Fruit fly (Drosophila melanogaster) whole organism, embryonic: ENCODE measurements around the gene CG7011.

Experiments used
- BEAF-32 ChIP-seq: fragments of 200-800 bp; sonication (Bioruptor generic); optimal IDR thresholded peaks from 3 replicates; lab custom pipeline; 2017; ENCODE audit warnings: missing biosample characterization, missing genetic modification characterization, mild to moderate bottlenecking, moderate library complexity, missing genetic modification reagents
- Bgb ChIP-seq: fragments of 200-800 bp; sonication (Bioruptor generic); IDR thresholded peaks from 2 replicates; pipeline ENCODE4 v1.3.6; 2022; ENCODE audit warnings: missing biosample characterization, missing genetic modification characterization; ENCODE audit not compliant: partially characterized antibody
- Blimp-1 ChIP-seq: fragments of 200-800 bp; sonication (Bioruptor generic); optimal IDR thresholded peaks from 3 replicates; lab custom pipeline; 2018; ENCODE audit warnings: missing biosample characterization, missing genetic modification characterization, mild to moderate bottlenecking, moderate library complexity, missing genetic modification reagents
- Bteb2 ChIP-seq: fragments of 200-800 bp; sonication (Bioruptor generic); optimal IDR thresholded peaks from 2 replicates; lab custom pipeline; 2016; ENCODE audit warnings: missing biosample characterization, missing genetic modification characterization
- CG10267 ChIP-seq: fragments of 200-800 bp; sonication (Bioruptor generic); optimal IDR thresholded peaks from 2 replicates; lab custom pipeline; 2018; ENCODE audit warnings: missing biosample characterization, mild to moderate bottlenecking, missing genetic modification characterization, moderate library complexity
- CG10543 ChIP-seq: fragments of 200-800 bp; sonication (Bioruptor generic); optimal IDR thresholded peaks from 3 replicates; lab custom pipeline; 2017; ENCODE audit warnings: missing biosample characterization, mild to moderate bottlenecking, missing genetic modification characterization, moderate library complexity
- CG10979 ChIP-seq: fragments of 200-800 bp; sonication (Bioruptor generic); optimal IDR thresholded peaks from 2 replicates; lab custom pipeline; 2018; ENCODE audit warnings: missing biosample characterization, mild to moderate bottlenecking, missing genetic modification characterization, moderate library complexity
- CG11723 ChIP-seq: fragments of 200-800 bp; sonication (Bioruptor generic); optimal IDR thresholded peaks from 2 replicates; lab custom pipeline; 2017; ENCODE audit warnings: missing biosample characterization, mild to moderate bottlenecking, missing genetic modification characterization
- CG12391 ChIP-seq: fragments of 200-800 bp; sonication (Bioruptor generic); optimal IDR thresholded peaks from 3 replicates; lab custom pipeline; 2018; ENCODE audit warnings: missing biosample characterization, mild to moderate bottlenecking, missing genetic modification characterization, moderate library complexity
- CG14667 ChIP-seq: fragments of 200-800 bp; sonication (Bioruptor generic); IDR thresholded peaks from 2 replicates; pipeline ENCODE4 v1.3.6; 2022; ENCODE audit warnings: missing biosample characterization, missing genetic modification characterization
- CG15696 ChIP-seq: fragments of 200-800 bp; sonication (Bioruptor generic); optimal IDR thresholded peaks from 2 replicates; lab custom pipeline; 2019; ENCODE audit warnings: missing biosample characterization, mild to moderate bottlenecking, missing genetic modification characterization, moderate library complexity
- CG1602 ChIP-seq: fragments of 200-800 bp; sonication (Bioruptor generic); optimal IDR thresholded peaks from 3 replicates; lab custom pipeline; 2016; ENCODE audit warnings: missing biosample characterization, missing genetic modification characterization
- CG16863 ChIP-seq: fragments of 200-800 bp; sonication (Bioruptor generic); optimal IDR thresholded peaks from 3 replicates; lab custom pipeline; 2016; ENCODE audit warnings: missing biosample characterization, missing genetic modification characterization
- CG1792 ChIP-seq: fragments of 200-800 bp; sonication (Bioruptor generic); optimal IDR thresholded peaks from 2 replicates; lab custom pipeline; 2016; ENCODE audit warnings: missing biosample characterization, missing genetic modification characterization
- CG18262 ChIP-seq: fragments of 200-800 bp; optimal IDR thresholded peaks from 3 replicates; lab custom pipeline; 2019; ENCODE audit warnings: missing biosample characterization, mild to moderate bottlenecking, missing genetic modification characterization, moderate library complexity
- CG2199 ChIP-seq: fragments of 200-800 bp; sonication (Bioruptor generic); IDR thresholded peaks from 3 replicates; pipeline ENCODE4 v1.3.6; 2022; ENCODE audit warnings: missing biosample characterization, missing genetic modification characterization
- CG2712 ChIP-seq: fragments of 200-800 bp; optimal IDR thresholded peaks from 3 replicates; lab custom pipeline; 2019; ENCODE audit warnings: missing biosample characterization, mild to moderate bottlenecking, missing genetic modification characterization, moderate library complexity
- CG31441 ChIP-seq: fragments of 200-800 bp; sonication (Bioruptor generic); IDR thresholded peaks from 2 replicates; pipeline ENCODE4 v1.3.6; 2022; ENCODE audit warnings: missing biosample characterization, missing genetic modification characterization
- CG3847 ChIP-seq: fragments of 200-800 bp; sonication (Bioruptor generic); IDR thresholded peaks from 2 replicates; pipeline ENCODE4 v1.3.6; 2022; ENCODE audit warnings: missing biosample characterization, missing genetic modification characterization
- CG5180 ChIP-seq: fragments of 200-800 bp; sonication (Bioruptor generic); optimal IDR thresholded peaks from 3 replicates; lab custom pipeline; 2017; ENCODE audit warnings: missing biosample characterization, missing genetic modification characterization, mild to moderate bottlenecking, moderate library complexity, missing genetic modification reagents
- CG7987 ChIP-seq: fragments of 200-800 bp; sonication (Bioruptor generic); optimal IDR thresholded peaks from 2 replicates; lab custom pipeline; 2018; ENCODE audit warnings: missing biosample characterization, mild to moderate bottlenecking, missing genetic modification characterization, moderate library complexity
- CG8281 ChIP-seq: fragments of 200-800 bp; sonication (Bioruptor generic); optimal IDR thresholded peaks from 2 replicates; lab custom pipeline; 2018; ENCODE audit warnings: missing biosample characterization, mild to moderate bottlenecking, missing genetic modification characterization, moderate library complexity
- CG9727 ChIP-seq: fragments of 200-800 bp; sonication (Bioruptor generic); optimal IDR thresholded peaks from 3 replicates; lab custom pipeline; 2017; ENCODE audit warnings: missing biosample characterization, mild to moderate bottlenecking, missing genetic modification characterization
- D19A ChIP-seq: fragments of 200-800 bp; optimal IDR thresholded peaks from 3 replicates; lab custom pipeline; 2019; ENCODE audit warnings: missing biosample characterization, mild to moderate bottlenecking, missing genetic modification characterization, moderate library complexity
- Dll ChIP-seq: fragments of 200-800 bp; sonication (Bioruptor generic); IDR thresholded peaks from 4 replicates; pipeline ENCODE4 v1.3.6; 2022; ENCODE audit warnings: missing biosample characterization, missing genetic modification characterization; ENCODE audit not compliant: partially characterized antibody
- Hand ChIP-seq: fragments of 200-800 bp; sonication (Bioruptor generic); optimal IDR thresholded peaks from 2 replicates; lab custom pipeline; 2017; ENCODE audit warnings: mild to moderate bottlenecking, missing biosample characterization, missing genetic modification reagents, missing genetic modification characterization
- Hey ChIP-seq: fragments of 200-800 bp; sonication (Bioruptor generic); optimal IDR thresholded peaks from 3 replicates; lab custom pipeline; 2018; ENCODE audit warnings: missing biosample characterization, mild to moderate bottlenecking, missing genetic modification characterization
- Sox102F ChIP-seq: fragments of 200-800 bp; sonication (Bioruptor generic); optimal IDR thresholded peaks from 2 replicates; lab custom pipeline; 2018; ENCODE audit warnings: missing biosample characterization, mild to moderate bottlenecking, missing genetic modification characterization, moderate library complexity
- Sry-δ ChIP-seq: fragments of 200-800 bp; sonication (Bioruptor generic); optimal IDR thresholded peaks from 2 replicates; lab custom pipeline; 2016; ENCODE audit warnings: missing biosample characterization, missing genetic modification characterization
- Taf1 ChIP-seq: fragments of 200-800 bp; sonication (Bioruptor generic); IDR thresholded peaks from 2 replicates; pipeline ENCODE4 v1.3.6; 2022; ENCODE audit warnings: missing biosample characterization, missing genetic modification characterization
- Xrp1 ChIP-seq: fragments of 200-800 bp; sonication (Bioruptor generic); IDR thresholded peaks from 2 replicates; pipeline ENCODE4 v1.3.6; 2022; ENCODE audit warnings: missing biosample characterization, missing genetic modification characterization
- bbx ChIP-seq: fragments of 200-800 bp; sonication (Bioruptor generic); IDR thresholded peaks from 2 replicates; pipeline ENCODE4 v1.3.6; 2022; ENCODE audit warnings: missing biosample characterization, missing genetic modification characterization; ENCODE audit not compliant: partially characterized antibody
- bsh ChIP-seq, 2 experiments: fragments of 200-800 bp; sonication (Bioruptor generic); optimal IDR thresholded peaks; 2 replicates each; lab custom pipeline; 2017 to 2018; ENCODE audit warnings: mild to moderate bottlenecking in 2 of 2, missing biosample characterization in 2 of 2, missing genetic modification characterization in 2 of 2, moderate library complexity in 1 of 2
- cg ChIP-seq: fragments of 200-800 bp; sonication (Bioruptor generic); optimal IDR thresholded peaks from 3 replicates; lab custom pipeline; 2019; ENCODE audit warnings: missing biosample characterization, mild to moderate bottlenecking, missing genetic modification characterization, moderate library complexity
- crol ChIP-seq: fragments of 200-800 bp; sonication (Bioruptor generic); IDR thresholded peaks from 2 replicates; pipeline ENCODE4 v1.3.6; 2022; ENCODE audit warnings: missing biosample characterization, missing genetic modification characterization
- dmrt11E ChIP-seq: fragments of 200-800 bp; sonication (Bioruptor generic); optimal IDR thresholded peaks from 3 replicates; lab custom pipeline; 2018; ENCODE audit warnings: missing biosample characterization, mild to moderate bottlenecking, missing genetic modification characterization, moderate library complexity
- dmrt99B ChIP-seq: fragments of 200-800 bp; sonication (Bioruptor generic); optimal IDR thresholded peaks from 2 replicates; lab custom pipeline; 2018; ENCODE audit warnings: missing biosample characterization, mild to moderate bottlenecking, missing genetic modification characterization, moderate library complexity
- emc ChIP-seq: fragments of 200-800 bp; sonication (Bioruptor generic); optimal IDR thresholded peaks from 2 replicates; lab custom pipeline; 2016; ENCODE audit warnings: missing biosample characterization, missing genetic modification characterization
- gem ChIP-seq: fragments of 200-800 bp; sonication (Bioruptor generic); optimal IDR thresholded peaks from 2 replicates; lab custom pipeline; 2019; ENCODE audit warnings: missing biosample characterization, mild to moderate bottlenecking, missing genetic modification characterization, moderate library complexity
- grau ChIP-seq: fragments of 200-800 bp; optimal IDR thresholded peaks from 3 replicates; lab custom pipeline; 2019; ENCODE audit warnings: missing biosample characterization, mild to moderate bottlenecking, missing genetic modification characterization, moderate library complexity
- lola ChIP-seq, 3 experiments: fragments of >200 bp in 2 of 3; fragments of 200-800 bp in 1 of 3; sonication (Bioruptor generic) in 1 of 3; optimal IDR thresholded peaks; 2 replicates each; lab custom pipeline; 2017 to 2019; ENCODE audit warnings: missing biosample characterization in 3 of 3, missing genetic modification characterization in 3 of 3, mild to moderate bottlenecking in 1 of 3, moderate library complexity in 1 of 3
- pan ChIP-seq, 4 experiments: fragments of >200 bp in 3 of 4; fragments of 200-800 bp in 1 of 4; sonication (Bioruptor generic) in 1 of 4; optimal IDR thresholded peaks in 3 of 4; IDR thresholded peaks in 1 of 4; 2 replicates each; pipeline versions ENCODE4 v1.3.6 to Lab custom; 2017 to 2022; ENCODE audit warnings: missing biosample characterization in 2 of 4, missing genetic modification characterization in 2 of 4, mixed read lengths in 1 of 4
- phol ChIP-seq: fragments of 200-800 bp; sonication (Bioruptor generic); optimal IDR thresholded peaks from 3 replicates; lab custom pipeline; 2018; ENCODE audit warnings: missing biosample characterization, mild to moderate bottlenecking, missing genetic modification characterization, moderate library complexity
- row ChIP-seq: fragments of 200-800 bp; sonication (Bioruptor generic); IDR thresholded peaks from 3 replicates; pipeline ENCODE4 v1.3.6; 2022; ENCODE audit warnings: missing biosample characterization, missing genetic modification characterization
- sens ChIP-seq: fragments of 200-800 bp; sonication (Bioruptor generic); peaks from one replicate; lab custom pipeline; 2016; ENCODE audit warnings: missing biosample characterization, missing genetic modification characterization
- sqz ChIP-seq: fragments of 200-800 bp; sonication (Bioruptor generic); optimal IDR thresholded peaks from 3 replicates; lab custom pipeline; 2018; ENCODE audit warnings: missing biosample characterization, mild to moderate bottlenecking, missing genetic modification characterization
- trem ChIP-seq: fragments of 200-800 bp; optimal IDR thresholded peaks from 3 replicates; lab custom pipeline; 2019; ENCODE audit warnings: missing biosample characterization, mild to moderate bottlenecking, missing genetic modification characterization, moderate library complexity
- usp ChIP-seq: fragments of >200 bp; optimal IDR thresholded peaks from 2 replicates; lab custom pipeline; 2017; ENCODE audit warnings: missing biosample characterization, missing genetic modification characterization

CG7011 gene

DNA sequence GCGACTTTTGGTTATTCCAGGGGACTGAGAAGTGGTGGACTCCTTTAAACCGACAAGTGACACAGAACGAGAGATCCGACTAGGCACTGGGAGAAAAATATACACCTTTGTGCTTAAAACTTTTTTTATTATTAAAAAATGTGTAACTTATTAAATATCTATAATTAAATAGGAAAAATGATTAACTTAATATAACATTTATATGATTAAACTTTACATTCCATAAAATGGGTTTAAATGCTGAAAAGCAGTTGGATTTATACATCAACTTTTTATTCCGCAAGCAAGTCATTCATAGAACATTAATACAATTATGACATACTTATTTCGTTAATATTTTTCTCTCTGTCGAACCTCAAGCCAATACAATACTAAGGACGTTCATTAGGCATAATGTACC is 10.7 kb upstream of the CG7011 start:
- TF ChIP-seq bsh (GFP tag; optimal IDR thresholded peaks at IDR 0.05; lab: Kevin White, UChicago) (peak; percentile 31 to 36), Bgb (GFP tag; lab: Robert Waterston, UW) (no peak), lola (GFP tag; optimal IDR thresholded peaks at IDR 0.05; lab: Kevin White, UChicago) (peak in 1 of 3 experiments; percentile 9), Hand (GFP tag; lab: Kevin White, UChicago) (no peak), usp (GFP tag; lab: Kevin White, UChicago) (no peak), CG10267 (tag; lab: Kevin White, UChicago) (peak; percentile 2), CG14667 (GFP tag; lab: Robert Waterston, UW) (no peak), CG12391 (tag; lab: Kevin White, UChicago) (peak; percentile 17), Xrp1 (GFP tag; lab: Robert Waterston, UW) (0 out of 2 replicates have a peak, but pooled peaks have one; percentile 19), CG31441 (0 out of 2 replicates have a peak, but pooled peaks have one; percentile 14), CG1602 (GFP tag; lab: Kevin White, UChicago) (no peak), dmrt11E (tag; lab: Kevin White, UChicago) (peak; percentile 39), dmrt99B (tag; lab: Kevin White, UChicago) (peak; percentile 20), CG1792 (no peak), trem (tag; lab: Kevin White, UChicago) (peak; percentile 5), Taf1 (GFP tag; lab: Robert Waterston, UW) (no peak), CG3847 (GFP tag; lab: Robert Waterston, UW) (no peak), gem (tag; lab: Kevin White, UChicago) (peak; percentile 41), CG15696 (tag; lab: Kevin White, UChicago) (peak; percentile 6), crol (GFP tag; lab: Robert Waterston, UW) (no peak), CG10979 (peak; percentile 47), CG11723 (no peak), cg (GFP tag; lab: Kevin White, UChicago) (no peak), CG9727 (peak; percentile 1), CG16863 (no peak), Sox102F (GFP tag; lab: Kevin White, UChicago) (peak; percentile 4), CG8281 (tag; lab: Kevin White, UChicago) (no peak), CG2199 (no peak), CG7987 (GFP tag; lab: Kevin White, UChicago) (no peak), Bteb2 (GFP tag; lab: Kevin White, UChicago) (no peak), sqz (no peak), emc (no peak), CG5180 (GFP tag; lab: Kevin White, UChicago) (no peak), CG18262 (tag; lab: Kevin White, UChicago) (peak; percentile 37), CG2712 (tag; lab: Kevin White, UChicago) (peak; percentile 40), BEAF-32 (no peak), grau (tag; lab: Kevin White, UChicago) (peak; percentile 8), pan (optimal IDR thresholded peaks at IDR 0.05; lab: Kevin White, UChicago) (no peak), pan (GFP tag; optimal IDR thresholded peaks at IDR 0.05 in 1 of 2, IDR thresholded peaks at IDR 0.05 in 1 of 2) (no peak), row (GFP tag; lab: Robert Waterston, UW) (no peak), D19A (tag; lab: Kevin White, UChicago) (peak; percentile 24), bbx (GFP tag; lab: Robert Waterston, UW) (no peak), CG10543 (GFP tag; lab: Kevin White, UChicago) (no peak), Blimp-1 (GFP tag; lab: Kevin White, UChicago) (no peak), Sry-δ (GFP tag; lab: Kevin White, UChicago) (no peak), Dll (GFP tag; lab: Robert Waterston, UW) (no peak), phol (peak; percentile 38), Hey (tag; lab: Kevin White, UChicago) (no peak), sens (GFP tag; lab: Kevin White, UChicago) (peak; percentile 58)
